Fruit fly (Drosophila melanogaster): ENCODE results near the gene His4r.
A peak's percentile ranks its signal among the peaks of the same experiment; 100 is the strongest.

Gene His4r

DNA sequence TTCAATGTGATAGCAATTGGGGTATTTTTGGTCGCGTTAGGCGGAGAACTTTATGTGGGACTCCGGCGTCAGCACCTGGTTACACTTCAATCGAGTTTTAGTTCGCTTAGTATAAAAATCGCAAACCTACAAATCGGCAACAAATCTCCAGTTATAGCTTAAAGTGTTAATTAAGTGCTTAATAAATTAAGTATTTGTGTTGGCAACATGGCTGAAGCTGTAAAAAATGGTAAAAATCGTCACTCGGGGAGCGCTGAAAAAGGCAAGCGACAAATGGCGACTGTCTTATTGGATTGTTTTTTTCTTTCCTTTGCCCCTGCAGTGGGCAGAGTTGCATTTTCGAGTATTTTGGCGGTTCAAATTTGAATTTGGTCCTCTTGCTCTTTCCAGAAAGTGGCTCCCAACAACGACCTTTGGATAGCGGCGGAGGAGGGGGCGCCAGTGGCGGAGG, 33.8 kb downstream of the His4r start, which contains the start of gene Hexim (continued):
- TF ChIP-seq sens (GFP tag) (peak; percentile 87), Hr39 (optimal IDR thresholded peaks at IDR 0.05) (no peak), CG13624 (GFP tag; optimal IDR thresholded peaks at IDR 0.05) (peak; percentile 9), CrebB (tag; optimal IDR thresholded peaks at IDR 0.05) (peak; percentile 1), Trl (optimal IDR thresholded peaks at IDR 0.05) (no peak), Trl (GFP tag; optimal IDR thresholded peaks at IDR 0.05) (no peak), Dek (tag; optimal IDR thresholded peaks at IDR 0.05) (no peak), H2.0 (GFP tag; IDR thresholded peaks at IDR 0.05) (no peak), repo (GFP tag; optimal IDR thresholded peaks at IDR 0.05) (peak; percentile 38), CG15696 (tag; optimal IDR thresholded peaks at IDR 0.05) (no peak), Doc3 (GFP tag; IDR thresholded peaks at IDR 0.05; ENCODE audit: partially characterized antibody) (no peak), CG1603 (tag; optimal IDR thresholded peaks at IDR 0.05) (peak; percentile 55), CG6254 (GFP tag; optimal IDR thresholded peaks at IDR 0.05) (no peak), crp (GFP tag; optimal IDR thresholded peaks at IDR 0.05) (no peak), HLH3B (GFP tag; IDR thresholded peaks at IDR 0.05) (no peak), CG2116 (GFP tag; optimal IDR thresholded peaks at IDR 0.05) (peak; percentile 99), D (optimal IDR thresholded peaks at IDR 0.05) (no peak), D (GFP tag; optimal IDR thresholded peaks at IDR 0.05) (no peak), toy (GFP tag; IDR thresholded peaks at IDR 0.05) (no peak), grn (GFP tag; optimal IDR thresholded peaks at IDR 0.05) (no peak), btn (GFP tag; optimal IDR thresholded peaks at IDR 0.05) (no peak), CG10543 (GFP tag; optimal IDR thresholded peaks at IDR 0.05) (no peak), CG9797 (GFP tag; optimal IDR thresholded peaks at IDR 0.05) (peak; percentile 84), CG6791 (GFP tag; IDR thresholded peaks at IDR 0.05; ENCODE audit: partially characterized antibody) (no peak), CG11560 (tag; IDR thresholded peaks at IDR 0.05) (no peak), CG32532 (GFP tag; IDR thresholded peaks at IDR 0.05) (no peak), sob (GFP tag; IDR thresholded peaks at IDR 0.05) (no peak), CkIIα-i1 (GFP tag; IDR thresholded peaks at IDR 0.05) (no peak), ase (GFP tag; IDR thresholded peaks at IDR 0.05) (no peak), abd-A (tag; optimal IDR thresholded peaks at IDR 0.05) (no peak), CG12155 (GFP tag; optimal IDR thresholded peaks at IDR 0.05) (peak; percentile 1), CG5953 (GFP tag; IDR thresholded peaks at IDR 0.05) (no peak), CG14860 (GFP tag; IDR thresholded peaks at IDR 0.05; ENCODE audit: partially characterized antibody) (no peak), chif (GFP tag; optimal IDR thresholded peaks at IDR 0.05) (no peak), sim (GFP tag; IDR thresholded peaks at IDR 0.05) (no peak), tap (tag; optimal IDR thresholded peaks at IDR 0.05) (no peak), CG11695 (GFP tag; IDR thresholded peaks at IDR 0.05) (no peak), zen2 (GFP tag; IDR thresholded peaks at IDR 0.05; ENCODE audit: partially characterized antibody) (no peak), Tbp (GFP tag; optimal IDR thresholded peaks at IDR 0.05) (no peak), fd3F (GFP tag; optimal IDR thresholded peaks at IDR 0.05) (no peak), Poxn (GFP tag; IDR thresholded peaks at IDR 0.05) (no peak), CG8765 (GFP tag; IDR thresholded peaks at IDR 0.05) (no peak), CG2712 (tag; optimal IDR thresholded peaks at IDR 0.05) (peak; percentile 19), CG31224 (GFP tag; IDR thresholded peaks at IDR 0.05) (no peak), CG9215 (GFP tag; IDR thresholded peaks at IDR 0.05) (no peak), CG17612 (GFP tag; IDR thresholded peaks at IDR 0.05) (no peak), fu2 (GFP tag; optimal IDR thresholded peaks at IDR 0.05) (no peak), CG1024 (GFP tag; IDR thresholded peaks at IDR 0.05) (no peak), dimm (GFP tag; IDR thresholded peaks at IDR 0.05) (no peak), HLH4C (GFP tag; IDR thresholded peaks at IDR 0.05; ENCODE audit: partially characterized antibody) (no peak), Hey (tag; optimal IDR thresholded peaks at IDR 0.05) (no peak), sisA (GFP tag; IDR thresholded peaks at IDR 0.05) (no peak), CG10274 (GFP tag; optimal IDR thresholded peaks at IDR 0.05) (no peak), psq (GFP tag; optimal IDR thresholded peaks at IDR 0.05) (no peak)
